Worm (Caenorhabditis elegans): ENCODE results near the gene C55A6.12.

The C55A6.12 gene

ce11 chrV:11535504-11536062, 32.7 kb upstream of the C55A6.12 start:
- peak; percentile 3 for TF ChIP-seq nfya-1 (tag; optimal IDR thresholded peaks at IDR 0.05)
- no peak for TF ChIP-seq lin-11 (tag; optimal IDR thresholded peaks at IDR 0.05)
- no peak for TF ChIP-seq npax-4 (tag; optimal IDR thresholded peaks at IDR 0.05)
- TF ChIP-seq ztf-16 (tag; optimal IDR thresholded peaks at IDR 0.05): no peak
- no peak for TF ChIP-seq elt-4 (tag; optimal IDR thresholded peaks at IDR 0.05)
- TF ChIP-seq T23F11.4 (GFP tag; optimal IDR thresholded peaks at IDR 0.05): no peak
- no peak for TF ChIP-seq pha-4 (tag; optimal IDR thresholded peaks at IDR 0.05)
- peak; percentile 33 for TF ChIP-seq rnt-1 (tag; optimal IDR thresholded peaks at IDR 0.05)
- TF ChIP-seq Y22D7AL.16 (tag; optimal IDR thresholded peaks at IDR 0.05): no peak
- TF ChIP-seq pag-3 (tag; optimal IDR thresholded peaks at IDR 0.05; ENCODE audit: borderline replicate concordance): no peak
- no peak for TF ChIP-seq dmd-4 (tag; optimal IDR thresholded peaks at IDR 0.05; ENCODE audit: borderline replicate concordance)
- no peak for TF ChIP-seq hlh-8 (tag; optimal IDR thresholded peaks at IDR 0.05)
- no peak for TF ChIP-seq sdc-2 (tag; optimal IDR thresholded peaks at IDR 0.05)
- TF ChIP-seq ceh-18 (tag; optimal IDR thresholded peaks at IDR 0.05): peak; percentile 25
- no peak for TF ChIP-seq ceh-48 (tag; optimal IDR thresholded peaks at IDR 0.05)
- no peak for TF ChIP-seq unc-42 (tag; optimal IDR thresholded peaks at IDR 0.05)
- TF ChIP-seq pha-2 (tag; optimal IDR thresholded peaks at IDR 0.05): no peak
- TF ChIP-seq zip-5 (tag; optimal IDR thresholded peaks at IDR 0.05): no peak

ce11 chrV:11534495-11535189, 31.7 kb upstream of the C55A6.12 start:
- no peak for TF ChIP-seq ceh-48 (tag; optimal IDR thresholded peaks at IDR 0.05)
- TF ChIP-seq npax-4 (tag; optimal IDR thresholded peaks at IDR 0.05): no peak
- peak; percentile 67 for TF ChIP-seq elt-2 (tag; optimal IDR thresholded peaks at IDR 0.05)

- TF ChIP-seq hlh-15 (tag; optimal IDR thresholded peaks at IDR 0.05) (no peak), pqm-1 (tag; optimal IDR thresholded peaks at IDR 0.05) (no peak)
Observed at ce11 chrV:11533365-11533949, 30.5 kb upstream of the C55A6.12 start.

- TF ChIP-seq K09A11.1 (tag; optimal IDR thresholded peaks at IDR 0.05; ENCODE audit: insufficient read depth): no peak
- TF ChIP-seq gmeb-2 (tag; optimal IDR thresholded peaks at IDR 0.05): no peak
- TF ChIP-seq ahr-1 (tag; optimal IDR thresholded peaks at IDR 0.05): no peak
- no peak for TF ChIP-seq elt-4 (tag; optimal IDR thresholded peaks at IDR 0.05)
- TF ChIP-seq ceh-34 (tag; optimal IDR thresholded peaks at IDR 0.05): no peak
- no peak for TF ChIP-seq che-1 (tag; optimal IDR thresholded peaks at IDR 0.05)
- no peak for TF ChIP-seq dve-1 (tag; optimal IDR thresholded peaks at IDR 0.05)
Observed at ce11 chrV:11532964-11533363, 30.0 kb upstream of the C55A6.12 start.

- no peak for TF ChIP-seq ahr-1 (tag; optimal IDR thresholded peaks at IDR 0.05)
- TF ChIP-seq npax-4 (tag; optimal IDR thresholded peaks at IDR 0.05): no peak
- TF ChIP-seq ttx-3 (tag; optimal IDR thresholded peaks at IDR 0.05): no peak
- TF ChIP-seq syd-9 (tag; optimal IDR thresholded peaks at IDR 0.05): no peak
- TF ChIP-seq nhr-232 (tag; optimal IDR thresholded peaks at IDR 0.05): no peak
- TF ChIP-seq mec-3 (tag; optimal IDR thresholded peaks at IDR 0.05; ENCODE audit: borderline replicate concordance): no peak
- no peak for TF ChIP-seq lim-6 (tag; optimal IDR thresholded peaks at IDR 0.05)
- no peak for TF ChIP-seq ceh-34 (tag; optimal IDR thresholded peaks at IDR 0.05)
- TF ChIP-seq ceh-45 (GFP tag; IDR thresholded peaks at IDR 0.05): no peak
Observed at ce11 chrV:11532535-11532853, 29.6 kb upstream of the C55A6.12 start.
